Worm (Caenorhabditis elegans) whole organism, L3 larva: ENCODE data around the gene figl-1.

Source experiments
- aly-2 ChIP-seq: fragments of 150-350 bp; optimal IDR thresholded peaks from 2 replicates; lab custom pipeline; 2014; ENCODE audit warnings: missing biosample characterization, missing genetic modification characterization
- ama-1 ChIP-seq: fragments of 150-350 bp; optimal IDR thresholded peaks from 2 replicates; lab custom pipeline; 2018
- ceh-28 ChIP-seq: fragments of 150-350 bp; optimal IDR thresholded peaks from 2 replicates; lab custom pipeline; 2014; ENCODE audit warnings: missing biosample characterization, missing genetic modification reagents, missing genetic modification characterization
- daf-12 ChIP-seq: fragments of 150-350 bp; optimal IDR thresholded peaks from 2 replicates; lab custom pipeline; 2014; ENCODE audit warnings: missing biosample characterization, missing genetic modification reagents, missing genetic modification characterization
- elt-2 ChIP-seq: sonication (generic microtip); optimal IDR thresholded peaks from 2 replicates; lab custom pipeline; 2016; ENCODE audit warnings: missing genetic modification reagents, mild to moderate bottlenecking, missing genetic modification characterization, missing compliant biosample characterization
- eor-1 ChIP-seq, 2 experiments: fragments of 150-350 bp; optimal IDR thresholded peaks; 2 replicates each; lab custom pipeline; 2014 to 2018; ENCODE audit warnings: missing biosample characterization in 2 of 2, missing genetic modification characterization in 2 of 2
- jun-1 ChIP-seq: fragments of 150-350 bp; optimal IDR thresholded peaks from 2 replicates; lab custom pipeline; 2014; ENCODE audit warnings: missing biosample characterization, missing genetic modification reagents, missing genetic modification characterization
- lsy-12 ChIP-seq: sonication (generic microtip); optimal IDR thresholded peaks from 2 replicates; lab custom pipeline; 2016; ENCODE audit warnings: mild to moderate bottlenecking, missing genetic modification characterization, missing compliant biosample characterization
- nfya-1 ChIP-seq: sonication (generic microtip); optimal IDR thresholded peaks from 2 replicates; lab custom pipeline; 2017; ENCODE audit warnings: missing genetic modification characterization, mild to moderate bottlenecking, missing compliant biosample characterization, antibody characterized with exemption, moderate library complexity; ENCODE audit not compliant: insufficient read depth
- nhr-12 ChIP-seq: fragments of 150-350 bp; optimal IDR thresholded peaks from 2 replicates; lab custom pipeline; 2014; ENCODE audit warnings: missing biosample characterization, missing genetic modification characterization
- nhr-67 ChIP-seq: fragments of 150-350 bp; optimal IDR thresholded peaks from 2 replicates; lab custom pipeline; 2014; ENCODE audit warnings: missing biosample characterization, missing genetic modification characterization
- zag-1 ChIP-seq: fragments of 150-350 bp; optimal IDR thresholded peaks from 2 replicates; lab custom pipeline; 2014; ENCODE audit warnings: missing biosample characterization, missing genetic modification characterization

- TF ChIP-seq daf-12 = no peak
- no peak for TF ChIP-seq jun-1 (tag; lab: Kevin White, UChicago)
- no peak for TF ChIP-seq aly-2 (tag; lab: Kevin White, UChicago)
- TF ChIP-seq nfya-1 (tag; lab: Kevin White, UChicago) = no peak
- TF ChIP-seq nhr-12 (tag; lab: Kevin White, UChicago) = no peak
- TF ChIP-seq ceh-28 (tag; lab: Kevin White, UChicago) = no peak
- TF ChIP-seq zag-1 = no peak
- TF ChIP-seq eor-1 (tag; optimal IDR thresholded peaks at IDR 0.05; lab: Kevin White, UChicago) = no peak
- TF ChIP-seq elt-2 (tag; lab: Kevin White, UChicago) = no peak
- TF ChIP-seq nhr-67 = no peak
- TF ChIP-seq lsy-12 (tag; lab: Kevin White, UChicago) = no peak
- TF ChIP-seq ama-1 (lab: Kevin White, UChicago) = no peak
Measured at ce11 chrV:4357369-4357768, 11.6 kb upstream of the figl-1 start.
